Worm (Caenorhabditis elegans): ENCODE data around the gene mog-3.

ce11 chrIII:5349250-5349649, 40.9 kb downstream of the mog-3 start, which contains the start of gene thoc-5:
- no peak for TF ChIP-seq pha-4 (tag; optimal IDR thresholded peaks at IDR 0.05)
- no peak for TF ChIP-seq fkh-10 (GFP tag; optimal IDR thresholded peaks at IDR 0.05)
- no peak for TF ChIP-seq ama-1 (optimal IDR thresholded peaks at IDR 0.05)
- TF ChIP-seq ceh-22 (tag; optimal IDR thresholded peaks at IDR 0.05), result no peak
- peak; percentile 92 for TF ChIP-seq tbx-2 (tag; optimal IDR thresholded peaks at IDR 0.05)
- TF ChIP-seq rnt-1 (tag; optimal IDR thresholded peaks at IDR 0.05), result peak; percentile 74
- no peak for TF ChIP-seq nhr-11 (tag; optimal IDR thresholded peaks at IDR 0.05)
- peak; percentile 53 for TF ChIP-seq sdc-2 (tag; optimal IDR thresholded peaks at IDR 0.05)
- TF ChIP-seq ceh-24 (tag; optimal IDR thresholded peaks at IDR 0.05), result no peak
- TF ChIP-seq pqm-1 (tag; optimal IDR thresholded peaks at IDR 0.05), result peak; percentile 24
